Worm (Caenorhabditis elegans) whole organism, mixed stage, embryonic: ENCODE results near the gene Y97E10AR.3.

Source experiments
- cnd-1 ChIP-seq: fragments of 200-800 bp; sonication (Bioruptor generic); optimal IDR thresholded peaks from 2 replicates; lab custom pipeline; 2018; ENCODE audit warnings: mild to moderate bottlenecking, missing genetic modification characterization, missing compliant biosample characterization
- nhr-237 ChIP-seq: fragments of 150-350 bp; optimal IDR thresholded peaks from 2 replicates; lab custom pipeline; 2014; ENCODE audit warnings: missing biosample characterization, missing genetic modification characterization
- pha-4 ChIP-seq: fragments of 150-350 bp; optimal IDR thresholded peaks from 2 replicates; lab custom pipeline; 2018; ENCODE audit warnings: missing biosample characterization, missing genetic modification reagents, missing genetic modification characterization
- unc-62 ChIP-seq: fragments of 150-350 bp; optimal IDR thresholded peaks from 2 replicates; lab custom pipeline; 2014; ENCODE audit warnings: missing biosample characterization, missing genetic modification reagents, missing genetic modification characterization

ce11 chrV:7980993-7981595 is 26.2 kb downstream of the Y97E10AR.3 start, which contains the start of gene F26D11.1:
- TF ChIP-seq pha-4 (tag; lab: Kevin White, UChicago) (no peak), nhr-237 (no peak), cnd-1 (tag; lab: Kevin White, UChicago) (no peak), unc-62 (GFP tag; lab: Kevin White, UChicago) (no peak)
